Worm (Caenorhabditis elegans): ENCODE results near the gene spp-2.

DNA sequence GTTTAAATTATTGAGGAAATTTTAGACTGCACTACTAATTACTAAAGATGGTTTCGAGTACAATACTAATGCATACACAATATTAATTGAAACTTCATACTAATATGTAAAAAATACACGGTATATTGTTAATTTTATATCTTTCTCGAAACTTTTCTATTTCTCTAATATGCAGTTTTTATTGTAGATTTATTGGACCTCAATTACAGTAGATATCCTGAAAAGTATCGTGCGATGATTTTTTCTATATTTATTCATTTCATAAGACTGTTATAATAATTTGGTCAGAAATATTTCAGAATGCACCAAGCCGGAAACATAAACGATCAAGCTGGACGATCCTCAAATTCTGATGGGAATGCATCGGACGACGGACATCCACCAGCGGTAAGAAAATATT, 27.1 kb upstream of the spp-2 start, which contains the start of gene C07D8.5:
- no peak for TF ChIP-seq klf-2 (GFP tag; conservative IDR thresholded peaks at IDR 0.05)
- no peak for TF ChIP-seq ztf-29 (GFP tag; IDR thresholded peaks at IDR 0.05)
- no peak for TF ChIP-seq cog-1 (tag; optimal IDR thresholded peaks at IDR 0.05)
- TF ChIP-seq tab-1 (GFP tag; IDR thresholded peaks at IDR 0.05), result no peak
- TF ChIP-seq ztf-23 (GFP tag; IDR thresholded peaks at IDR 0.05), result no peak
- no peak for TF ChIP-seq T22C8.4 (GFP tag; IDR thresholded peaks at IDR 0.05)
- TF ChIP-seq ref-1 (GFP tag; conservative IDR thresholded peaks at IDR 0.05), result no peak
